Worm (Caenorhabditis elegans) whole organism, mixed stage, embryonic: ENCODE results near the gene H01G02.1.

Source experiments
- bed-3 ChIP-seq: fragments of 200-800 bp; sonication (Bioruptor generic); optimal IDR thresholded peaks from 3 replicates; lab custom pipeline; 2018; ENCODE audit warnings: mild to moderate bottlenecking, missing genetic modification characterization, moderate library complexity, missing compliant biosample characterization
- blmp-1 ChIP-seq: fragments of 150-350 bp; optimal IDR thresholded peaks from 2 replicates; lab custom pipeline; 2014; ENCODE audit warnings: missing biosample characterization, missing genetic modification characterization
- ceh-39 ChIP-seq: fragments of 150-350 bp; optimal IDR thresholded peaks from 2 replicates; lab custom pipeline; 2014; ENCODE audit warnings: missing biosample characterization, missing genetic modification characterization
- ces-1 ChIP-seq: fragments of 150-350 bp; optimal IDR thresholded peaks from 2 replicates; lab custom pipeline; 2014; ENCODE audit warnings: missing biosample characterization, missing genetic modification reagents, missing genetic modification characterization
- cnd-1 ChIP-seq: fragments of 200-800 bp; sonication (Bioruptor generic); optimal IDR thresholded peaks from 2 replicates; lab custom pipeline; 2018; ENCODE audit warnings: mild to moderate bottlenecking, missing genetic modification characterization, missing compliant biosample characterization
- drap-1 ChIP-seq: fragments of 200-800 bp; sonication (Bioruptor generic); optimal IDR thresholded peaks from 3 replicates; lab custom pipeline; 2018; ENCODE audit warnings: mild to moderate bottlenecking, missing genetic modification characterization, missing compliant biosample characterization
- elt-1 ChIP-seq: sonication (generic microtip); optimal IDR thresholded peaks from 2 replicates; lab custom pipeline; 2017; ENCODE audit warnings: missing genetic modification characterization, mild to moderate bottlenecking, missing compliant biosample characterization, antibody characterized with exemption, moderate library complexity, borderline replicate concordance; ENCODE audit not compliant: insufficient read depth
- elt-3 ChIP-seq: fragments of 150-350 bp; optimal IDR thresholded peaks from 2 replicates; lab custom pipeline; 2014; ENCODE audit warnings: missing biosample characterization, missing genetic modification characterization
- flh-1 ChIP-seq: fragments of 200-800 bp; sonication (Bioruptor generic); optimal IDR thresholded peaks from 2 replicates; lab custom pipeline; 2018; ENCODE audit warnings: mild to moderate bottlenecking, missing genetic modification characterization, moderate library complexity, missing compliant biosample characterization
- hlh-1 ChIP-seq: fragments of 150-350 bp; optimal IDR thresholded peaks from 2 replicates; lab custom pipeline; 2014; ENCODE audit warnings: missing biosample characterization, missing genetic modification reagents, missing genetic modification characterization
- lin-13 ChIP-seq: fragments of 150-350 bp; optimal IDR thresholded peaks from 2 replicates; lab custom pipeline; 2014; ENCODE audit warnings: missing biosample characterization, missing genetic modification characterization
- lin-32 ChIP-seq: fragments of 200-800 bp; sonication (Bioruptor generic); optimal IDR thresholded peaks from 2 replicates; lab custom pipeline; 2018; ENCODE audit warnings: mild to moderate bottlenecking, missing genetic modification characterization, missing compliant biosample characterization
- lsy-2 ChIP-seq: fragments of 150-350 bp; optimal IDR thresholded peaks from 2 replicates; lab custom pipeline; 2014; ENCODE audit warnings: missing biosample characterization, missing genetic modification characterization
- mab-5 ChIP-seq: fragments of 150-350 bp; optimal IDR thresholded peaks from 2 replicates; lab custom pipeline; 2014; ENCODE audit warnings: missing biosample characterization, missing genetic modification characterization
- mep-1 ChIP-seq: fragments of 150-350 bp; optimal IDR thresholded peaks from 2 replicates; lab custom pipeline; 2017; ENCODE audit warnings: missing biosample characterization, missing genetic modification reagents, missing genetic modification characterization, inconsistent platforms
- nhr-12 ChIP-seq: fragments of 150-350 bp; optimal IDR thresholded peaks from 2 replicates; lab custom pipeline; 2014; ENCODE audit warnings: missing biosample characterization, missing genetic modification characterization
- nhr-2 ChIP-seq: fragments of 150-350 bp; optimal IDR thresholded peaks from 2 replicates; lab custom pipeline; 2014; ENCODE audit warnings: missing biosample characterization, missing genetic modification characterization
- nhr-237 ChIP-seq: fragments of 150-350 bp; optimal IDR thresholded peaks from 2 replicates; lab custom pipeline; 2014; ENCODE audit warnings: missing biosample characterization, missing genetic modification characterization
- nhr-28 ChIP-seq: fragments of 150-350 bp; optimal IDR thresholded peaks from 2 replicates; lab custom pipeline; 2014; ENCODE audit warnings: missing biosample characterization, missing genetic modification characterization
- nhr-76 ChIP-seq: sonication (generic microtip); optimal IDR thresholded peaks from 2 replicates; lab custom pipeline; 2017; ENCODE audit warnings: missing biosample characterization, missing genetic modification characterization
- pha-4 ChIP-seq: fragments of 150-350 bp; optimal IDR thresholded peaks from 2 replicates; lab custom pipeline; 2018; ENCODE audit warnings: missing biosample characterization, missing genetic modification reagents, missing genetic modification characterization
- unc-120 ChIP-seq: sonication (generic microtip); optimal IDR thresholded peaks from 2 replicates; lab custom pipeline; 2017; ENCODE audit warnings: missing genetic modification characterization, missing compliant biosample characterization; ENCODE audit not compliant: poor library complexity, severe bottlenecking
- unc-62 ChIP-seq: fragments of 150-350 bp; optimal IDR thresholded peaks from 2 replicates; lab custom pipeline; 2014; ENCODE audit warnings: missing biosample characterization, missing genetic modification reagents, missing genetic modification characterization
- ztf-11 ChIP-seq: fragments of 150-350 bp; optimal IDR thresholded peaks from 2 replicates; lab custom pipeline; 2014; ENCODE audit warnings: missing biosample characterization, missing genetic modification characterization

Gene H01G02.1

DNA sequence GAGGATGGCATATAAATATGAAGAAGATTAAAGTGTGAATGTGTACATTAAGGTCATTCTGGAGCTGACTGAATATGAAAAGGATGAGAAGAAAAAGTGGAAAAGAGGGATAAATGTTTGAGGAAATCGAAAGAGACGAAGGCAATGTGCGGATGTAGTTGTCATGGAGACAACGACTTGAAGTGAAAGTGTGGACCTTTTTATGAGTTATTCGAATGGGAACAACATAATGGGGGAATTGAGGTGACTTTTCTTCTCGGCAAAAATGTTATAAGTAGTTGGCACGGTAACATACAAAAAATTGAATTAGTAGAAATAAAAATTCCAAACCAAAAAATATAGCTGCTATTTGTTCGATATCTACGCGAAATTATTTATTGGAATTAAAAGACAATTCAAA, 2.9 kb downstream of the H01G02.1 start, which contains the start of gene dyf-18:
Gene dyf-18, minus strand, starts transcription at position 101 of the 400 bp plus-strand sequence.
- TF ChIP-seq nhr-12: no peak
- TF ChIP-seq lin-32 (GFP tag; lab: Kevin White, UChicago): no peak
- no peak for TF ChIP-seq elt-3 (tag; lab: Kevin White, UChicago)
- no peak for TF ChIP-seq flh-1
- TF ChIP-seq pha-4: no peak
- TF ChIP-seq unc-120 (tag; lab: Kevin White, UChicago): no peak
- no peak for TF ChIP-seq blmp-1 (tag; lab: Kevin White, UChicago)
- no peak for TF ChIP-seq unc-62 (GFP tag; lab: Kevin White, UChicago)
- no peak for TF ChIP-seq lsy-2 (tag; lab: Kevin White, UChicago)
- no peak for TF ChIP-seq mab-5 (tag; lab: Kevin White, UChicago)

ce11 chrIV:11799240-11799639, 4.7 kb downstream of the H01G02.1 start:
- TF ChIP-seq unc-62 (GFP tag; lab: Kevin White, UChicago): peak; percentile 58
- no peak for TF ChIP-seq nhr-76 (tag; lab: Kevin White, UChicago)
- TF ChIP-seq nhr-28 (tag; lab: Kevin White, UChicago): no peak
- TF ChIP-seq elt-1: no peak

DNA sequence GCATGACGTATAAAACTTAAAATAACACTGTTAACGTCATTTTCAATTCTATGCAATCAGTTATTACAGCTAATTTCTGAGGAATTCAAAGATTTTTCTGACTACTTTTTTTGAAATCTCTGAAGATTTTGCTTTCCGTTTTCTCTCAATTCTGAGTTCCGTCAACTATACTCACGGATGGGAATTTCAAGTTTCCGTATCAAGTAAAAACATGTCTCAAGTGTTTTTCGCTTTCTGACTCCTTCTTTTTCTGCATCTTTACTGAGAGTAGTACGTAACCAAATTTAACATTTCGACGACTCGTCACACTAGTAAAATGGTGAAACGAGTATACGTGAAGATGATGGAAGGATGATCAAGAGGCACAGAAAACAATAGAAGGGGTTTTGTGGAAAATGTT, 7.1 kb downstream of the H01G02.1 start:
- TF ChIP-seq blmp-1 (tag; lab: Kevin White, UChicago) (no peak), ces-1 (GFP tag; lab: Kevin White, UChicago) (peak; percentile 60)

ce11 chrIV:11795964-11796363, 8.0 kb downstream of the H01G02.1 start:
- TF ChIP-seq unc-62 (GFP tag; lab: Kevin White, UChicago) (no peak), mep-1 (tag; lab: Kevin White, UChicago) (no peak), nhr-12 (no peak), ztf-11 (tag; lab: Kevin White, UChicago) (no peak), elt-1 (no peak), bed-3 (GFP tag; lab: Kevin White, UChicago) (no peak), nhr-237 (no peak), lin-13 (tag; lab: Kevin White, UChicago) (no peak), nhr-76 (tag; lab: Kevin White, UChicago) (no peak), nhr-2 (no peak)
- TF ChIP-seq, all 35 proteins: peak for 0

ce11 chrIV:11793170-11793569, 10.8 kb downstream of the H01G02.1 start:
- TF ChIP-seq ces-1 (GFP tag; lab: Kevin White, UChicago) (peak; percentile 73), elt-1 (no peak)

ce11 chrIV:11792495-11792894, 11.5 kb downstream of the H01G02.1 start, which contains the start of gene H01G02.3:
H01G02.3 (minus strand) TSS chrIV:11792595.
- TF ChIP-seq nhr-12: no peak
- TF ChIP-seq blmp-1 (tag; lab: Kevin White, UChicago): no peak
- TF ChIP-seq cnd-1 (tag; lab: Kevin White, UChicago): no peak

DNA sequence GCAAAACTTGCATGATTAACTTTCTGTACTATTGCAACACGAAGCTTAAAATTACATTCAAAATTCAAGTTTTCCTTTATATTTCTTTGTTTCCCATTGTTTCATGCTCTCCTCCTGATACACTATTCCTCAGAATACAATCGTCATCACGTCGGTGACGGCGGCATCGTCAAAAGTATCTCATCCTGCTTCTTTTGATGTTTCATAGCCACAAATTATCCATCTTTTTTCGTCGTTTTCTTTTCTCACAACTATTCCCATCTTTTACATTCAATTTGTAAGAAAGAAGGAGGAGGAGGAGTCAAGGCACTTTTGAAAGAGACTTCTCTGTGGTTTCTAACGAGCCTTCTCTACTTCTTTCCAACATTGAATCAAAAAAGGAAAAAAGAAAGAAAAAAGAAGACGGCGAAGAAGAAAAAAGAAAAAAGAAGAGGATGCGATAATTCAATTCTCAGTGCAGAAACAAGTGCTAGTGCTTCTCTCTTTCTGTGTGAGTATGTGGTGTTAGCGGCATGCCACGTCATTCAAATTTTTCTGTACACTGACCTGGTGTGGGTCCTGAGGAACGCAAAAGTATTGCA, 15.5 kb downstream of the H01G02.1 start:
- TF ChIP-seq ces-1 (GFP tag; lab: Kevin White, UChicago) (peak; percentile 92), ceh-39 (tag; lab: Kevin White, UChicago) (no peak), flh-1 (no peak)

- TF ChIP-seq blmp-1 (tag; lab: Kevin White, UChicago): no peak
- TF ChIP-seq ces-1 (GFP tag; lab: Kevin White, UChicago): no peak
- TF ChIP-seq cnd-1 (tag; lab: Kevin White, UChicago): no peak
- TF ChIP-seq lin-13 (tag; lab: Kevin White, UChicago): no peak
- TF ChIP-seq drap-1: no peak
- no peak for TF ChIP-seq lin-32 (GFP tag; lab: Kevin White, UChicago)
- TF ChIP-seq ceh-39 (tag; lab: Kevin White, UChicago): no peak
- no peak for TF ChIP-seq nhr-12
- TF ChIP-seq bed-3 (GFP tag; lab: Kevin White, UChicago): no peak
- no peak for TF ChIP-seq mep-1 (tag; lab: Kevin White, UChicago)
- TF ChIP-seq hlh-1 (tag; lab: Kevin White, UChicago): no peak
These were observed 16.2 kb downstream of the H01G02.1 start for ce11 chrIV:11787793-11788192.
